Worm (Caenorhabditis elegans): Measurements from ENCODE around the gene C55A6.11.
A peak's percentile ranks its signal among the peaks of the same experiment; 100 is the strongest.

Gene C55A6.11

DNA sequence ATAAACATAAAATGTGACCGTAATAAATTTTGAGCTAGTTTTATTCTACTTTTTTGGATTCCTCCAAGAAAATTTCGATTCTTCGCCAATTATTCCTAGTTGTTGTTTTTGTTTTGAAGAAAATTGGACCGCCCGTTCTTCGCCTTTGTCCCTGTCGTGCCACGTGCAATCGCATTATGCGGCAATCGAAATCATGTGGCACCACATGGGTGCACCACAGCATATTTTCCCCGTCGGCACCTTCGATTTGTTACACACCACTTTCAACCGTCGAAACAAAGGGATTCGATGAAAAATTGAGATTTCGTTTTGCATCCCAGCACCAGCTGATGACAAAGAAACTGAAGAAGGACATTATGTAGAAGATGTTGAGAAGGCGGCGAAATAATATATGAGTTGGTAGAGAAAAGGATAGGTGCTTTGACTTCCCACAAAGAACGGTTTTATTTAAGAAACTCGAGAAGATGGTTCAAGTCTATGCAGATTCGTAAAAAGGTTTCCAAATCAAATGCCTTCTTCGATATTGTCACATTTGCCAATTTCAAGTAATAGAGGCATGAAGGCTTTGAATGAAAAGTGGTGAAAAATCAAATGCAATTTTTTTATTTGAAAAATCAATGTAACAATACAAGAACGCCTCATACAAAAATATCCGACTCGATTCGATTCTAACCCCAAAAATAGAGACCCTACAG lies 8.5 kb downstream of the C55A6.11 start:
- peak; percentile 14 for TF ChIP-seq ref-2 (tag; optimal IDR thresholded peaks at IDR 0.05)
- peak; percentile 63 for TF ChIP-seq hlh-30 (tag; optimal IDR thresholded peaks at IDR 0.05; ENCODE audit: insufficient read depth)
- TF ChIP-seq hlh-8 (tag; optimal IDR thresholded peaks at IDR 0.05) = peak; percentile 71
- TF ChIP-seq ahr-1 (tag; optimal IDR thresholded peaks at IDR 0.05) = no peak

DNA sequence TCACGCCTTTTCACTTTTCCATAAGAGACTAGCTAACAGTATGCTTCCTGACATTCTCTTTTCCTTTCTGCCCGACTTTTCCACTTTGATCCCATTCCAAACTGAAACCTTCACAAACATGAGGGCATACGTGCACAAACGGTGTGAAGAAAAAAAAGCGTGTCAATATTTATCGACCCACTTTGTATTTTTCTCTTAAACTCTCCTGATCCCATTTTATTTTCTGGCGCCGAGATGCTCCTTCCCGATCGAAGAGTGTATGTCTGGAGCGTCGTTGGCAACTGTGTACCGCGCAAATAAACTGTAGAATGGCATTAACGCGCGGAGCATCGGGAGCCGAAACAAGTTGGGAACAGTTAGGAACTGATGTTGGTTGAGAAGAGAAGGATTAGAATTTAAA lies 9.2 kb downstream of the C55A6.11 start:
- TF ChIP-seq rnt-1 (tag; optimal IDR thresholded peaks at IDR 0.05) = no peak
- peak; percentile 6 for TF ChIP-seq ceh-18 (tag; optimal IDR thresholded peaks at IDR 0.05)
- TF ChIP-seq unc-3 (GFP tag; conservative IDR thresholded peaks at IDR 0.05) = no peak
- no peak for TF ChIP-seq unc-3 (tag; optimal IDR thresholded peaks at IDR 0.05)

DNA sequence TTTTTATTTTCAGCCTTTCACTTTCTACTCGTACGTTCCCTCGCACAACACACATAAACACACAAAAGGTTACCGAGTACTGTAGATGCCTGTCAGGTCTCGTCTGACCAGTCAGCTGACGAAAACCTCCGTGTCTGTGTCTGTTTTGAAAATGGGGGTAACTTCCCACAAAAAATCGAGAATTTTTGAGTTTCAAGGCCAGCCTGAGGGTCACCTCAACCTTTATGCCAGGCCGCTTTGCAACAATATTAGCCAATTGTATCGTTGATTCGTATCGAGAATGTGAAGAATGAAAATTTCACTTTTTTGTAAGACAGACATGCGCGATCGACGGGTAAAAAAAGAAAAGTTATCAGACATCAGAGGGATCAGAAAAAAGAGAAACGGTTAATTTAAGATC lies 10.8 kb downstream of the C55A6.11 start:
- no peak for TF ChIP-seq ama-1 (optimal IDR thresholded peaks at IDR 0.05)
- TF ChIP-seq fkh-6 (tag; optimal IDR thresholded peaks at IDR 0.05) = no peak
- no peak for TF ChIP-seq ets-4 (tag; optimal IDR thresholded peaks at IDR 0.05)
- no peak for TF ChIP-seq hlh-8 (tag; optimal IDR thresholded peaks at IDR 0.05)
- TF ChIP-seq dmd-4 (tag; optimal IDR thresholded peaks at IDR 0.05; ENCODE audit: borderline replicate concordance) = no peak
- TF ChIP-seq gmeb-2 (tag; optimal IDR thresholded peaks at IDR 0.05) = no peak
- TF ChIP-seq ceh-6 (GFP tag; optimal IDR thresholded peaks at IDR 0.05) = no peak
- TF ChIP-seq mec-3 (tag; optimal IDR thresholded peaks at IDR 0.05; ENCODE audit: borderline replicate concordance) = no peak
- TF ChIP-seq ceh-24 (tag; optimal IDR thresholded peaks at IDR 0.05) = no peak
- TF ChIP-seq tbx-7 (tag; optimal IDR thresholded peaks at IDR 0.05) = no peak
- no peak for TF ChIP-seq ref-2 (tag; optimal IDR thresholded peaks at IDR 0.05)
- no peak for TF ChIP-seq fax-1 (tag; optimal IDR thresholded peaks at IDR 0.05)
- no peak for TF ChIP-seq unc-3 (GFP tag; conservative IDR thresholded peaks at IDR 0.05)
- TF ChIP-seq unc-3 (tag; optimal IDR thresholded peaks at IDR 0.05) = no peak

DNA sequence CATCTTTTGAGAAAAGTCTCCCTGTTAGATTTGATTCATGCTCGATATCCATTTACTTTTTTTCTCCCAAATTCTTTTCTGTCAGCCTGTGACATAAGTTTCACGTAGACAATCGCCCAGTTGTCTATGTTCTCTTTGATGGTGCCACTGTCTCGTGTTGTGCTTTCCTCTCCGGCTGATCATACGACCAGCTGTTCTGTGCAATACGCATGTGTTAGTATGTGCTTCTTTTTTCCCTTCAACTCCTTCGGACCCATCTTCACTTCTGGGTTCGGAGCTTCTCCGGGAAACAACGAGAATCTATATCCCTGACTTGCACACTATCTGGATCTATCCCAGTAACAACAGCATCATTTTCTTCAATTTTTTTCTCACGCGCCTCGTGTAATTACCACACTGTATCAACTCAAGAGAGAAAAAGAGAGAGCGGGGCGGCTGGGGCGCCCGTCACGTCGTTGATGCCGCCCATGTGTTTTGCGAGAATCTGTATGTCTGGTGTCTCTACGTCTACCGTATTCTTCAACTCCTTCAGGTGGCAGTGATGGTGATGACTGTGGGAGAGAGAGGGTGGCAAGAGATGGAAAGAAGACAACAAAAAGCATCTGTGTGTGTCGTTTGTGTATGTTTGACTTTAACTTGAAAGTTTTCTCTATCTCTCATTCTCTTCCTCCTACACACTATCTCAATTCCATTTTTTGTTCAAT lies 11.7 kb downstream of the C55A6.11 start:
- TF ChIP-seq sox-4 (tag; optimal IDR thresholded peaks at IDR 0.05) (no peak), ceh-22 (tag; optimal IDR thresholded peaks at IDR 0.05) (no peak), pros-1 (tag; optimal IDR thresholded peaks at IDR 0.05) (no peak), unc-3 (GFP tag; conservative IDR thresholded peaks at IDR 0.05) (no peak), unc-3 (tag; optimal IDR thresholded peaks at IDR 0.05) (no peak), ztf-16 (tag; optimal IDR thresholded peaks at IDR 0.05) (peak; percentile 30), pha-4 (tag; optimal IDR thresholded peaks at IDR 0.05) (no peak), ceh-24 (tag; optimal IDR thresholded peaks at IDR 0.05) (no peak), T23F11.4 (GFP tag; optimal IDR thresholded peaks at IDR 0.05) (peak; percentile 18), hlh-13 (GFP tag; optimal IDR thresholded peaks at IDR 0.05) (no peak), K09A11.1 (tag; optimal IDR thresholded peaks at IDR 0.05; ENCODE audit: insufficient read depth) (no peak), syd-9 (tag; optimal IDR thresholded peaks at IDR 0.05) (no peak), elt-2 (tag; optimal IDR thresholded peaks at IDR 0.05) (no peak), F13H6.1 (tag; optimal IDR thresholded peaks at IDR 0.05) (peak; percentile 6), pag-3 (tag; optimal IDR thresholded peaks at IDR 0.05; ENCODE audit: borderline replicate concordance) (no peak), ceh-31 (tag; optimal IDR thresholded peaks at IDR 0.05) (peak; percentile 44), zip-5 (tag; optimal IDR thresholded peaks at IDR 0.05) (no peak), elt-4 (tag; optimal IDR thresholded peaks at IDR 0.05) (no peak), hlh-30 (tag; optimal IDR thresholded peaks at IDR 0.05; ENCODE audit: insufficient read depth) (peak; percentile 32), dve-1 (tag; optimal IDR thresholded peaks at IDR 0.05) (no peak), ceh-48 (tag; optimal IDR thresholded peaks at IDR 0.05) (no peak), ceh-2 (tag; optimal IDR thresholded peaks at IDR 0.05) (no peak), nhr-11 (tag; optimal IDR thresholded peaks at IDR 0.05) (no peak), ahr-1 (tag; optimal IDR thresholded peaks at IDR 0.05) (no peak), unc-55 (GFP tag; optimal IDR thresholded peaks at IDR 0.05) (peak; percentile 29), dmd-4 (tag; optimal IDR thresholded peaks at IDR 0.05; ENCODE audit: borderline replicate concordance) (no peak), fkh-6 (tag; optimal IDR thresholded peaks at IDR 0.05) (no peak), npax-4 (tag; optimal IDR thresholded peaks at IDR 0.05) (no peak), ceh-30 (tag; optimal IDR thresholded peaks at IDR 0.05) (no peak), K02D7.2 (tag; optimal IDR thresholded peaks at IDR 0.05) (no peak), unc-86 (tag; optimal IDR thresholded peaks at IDR 0.05) (no peak), sox-2 (GFP tag; IDR thresholded peaks at IDR 0.05) (no peak), pqm-1 (tag; optimal IDR thresholded peaks at IDR 0.05) (peak; percentile 4), gmeb-2 (tag; optimal IDR thresholded peaks at IDR 0.05) (no peak)

Data from whole organism, late embryonic.